Fruit fly (Drosophila melanogaster) whole organism, larva: ENCODE data around the gene CG42740.
A peak's percentile ranks its signal among the peaks of the same experiment; 100 is the strongest.

Source experiments
- noc ChIP-seq: fragments of 200-800 bp; sonication (Bioruptor generic); optimal IDR thresholded peaks from 3 replicates; lab custom pipeline; 2019; ENCODE audit warnings: missing biosample characterization, mild to moderate bottlenecking, missing genetic modification characterization, moderate library complexity

The CG42740 gene

DNA sequence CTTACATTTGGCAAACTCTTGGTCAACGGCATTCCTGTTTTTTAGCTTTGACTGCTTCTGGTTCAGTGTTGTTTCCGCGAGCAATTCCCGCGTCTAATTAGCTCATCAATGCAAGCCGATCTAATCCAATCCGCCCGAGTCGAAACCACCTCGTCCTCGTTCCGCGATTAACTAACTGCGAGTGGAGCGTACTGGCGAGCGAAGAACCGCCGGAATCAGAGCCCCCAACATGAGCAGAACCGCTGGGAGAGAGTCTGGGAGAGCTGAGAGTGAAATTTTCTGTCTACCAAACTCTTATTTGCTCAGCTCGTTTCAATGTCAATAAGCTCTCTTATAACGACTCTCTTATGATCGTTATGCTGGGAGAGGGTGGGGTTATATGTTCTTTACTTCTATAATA is 27.5 kb upstream of the CG42740 start:
- peak; percentile 56 for TF ChIP-seq noc (tag; lab: Kevin White, UChicago)

DNA sequence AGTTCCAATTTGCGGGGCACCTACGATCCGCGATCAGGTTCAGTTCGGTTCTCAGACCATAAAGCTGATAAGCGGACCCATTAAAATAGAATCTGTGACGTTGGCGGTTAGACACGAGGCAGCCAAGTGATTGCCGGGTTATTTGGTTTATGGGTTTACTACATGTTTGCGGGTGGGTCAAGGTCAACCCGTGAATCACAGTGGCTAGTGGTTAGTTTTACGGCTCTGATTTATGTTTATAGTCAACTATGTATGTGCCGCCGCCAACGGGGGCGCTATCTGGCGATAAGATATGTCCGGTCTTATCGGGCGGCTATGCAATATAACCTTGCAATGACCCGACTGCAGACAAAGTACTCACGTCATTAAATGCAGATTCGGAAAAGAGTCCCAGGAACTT is 26.7 kb upstream of the CG42740 start:
- TF ChIP-seq noc (tag; lab: Kevin White, UChicago): peak; percentile 70

DNA sequence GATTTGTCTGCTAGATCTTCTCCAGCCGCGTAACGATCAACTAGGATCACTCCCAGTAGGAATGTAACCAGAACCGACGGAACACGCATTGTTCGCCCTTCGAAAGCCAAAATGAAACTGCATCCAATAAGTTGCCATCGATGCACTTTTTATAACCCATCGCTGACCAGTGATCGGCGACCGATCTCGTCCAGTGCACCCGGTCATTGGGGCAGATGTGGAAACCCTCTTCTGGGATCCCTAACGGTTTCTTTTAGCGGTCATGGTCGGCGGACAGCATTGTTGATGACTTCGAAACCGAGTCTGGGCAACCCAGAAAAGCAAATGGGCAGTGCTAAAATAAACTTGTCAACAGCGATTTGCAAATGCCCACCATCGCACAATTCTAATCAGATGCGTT is 22.2 kb upstream of the CG42740 start, which contains the start of gene Osi23:
Osi23 (minus strand) TSS at position 101 of the 400 bp plus-strand sequence.
- no peak for TF ChIP-seq noc (tag; lab: Kevin White, UChicago)

DNA sequence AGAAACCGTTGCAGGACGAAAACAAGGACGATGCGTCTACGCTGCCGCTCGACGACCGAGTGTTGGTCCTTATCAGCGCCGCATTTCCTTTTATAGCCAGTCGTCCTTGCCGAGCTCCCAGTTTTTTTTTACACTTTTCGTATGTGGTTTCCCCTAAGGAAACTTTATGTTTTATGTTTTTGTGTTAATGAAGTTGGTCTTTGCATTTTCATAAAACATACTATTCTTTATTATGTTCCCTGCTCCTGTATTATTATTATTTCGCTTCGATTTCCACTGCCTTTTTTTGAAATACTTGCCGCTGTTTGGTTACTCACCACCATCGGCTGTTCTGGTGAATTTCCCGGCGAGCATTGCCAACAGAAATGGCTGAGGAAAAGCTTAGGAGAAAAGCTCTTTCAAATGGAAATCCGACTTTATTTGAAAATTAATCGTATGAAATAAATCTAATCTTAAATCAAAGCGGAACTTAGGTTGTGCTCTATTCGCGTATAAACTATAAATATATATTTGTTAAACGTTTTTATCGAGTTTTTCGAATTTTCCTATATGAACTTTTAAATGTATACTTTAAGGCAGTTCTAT is 20.9 kb upstream of the CG42740 start, which contains the start of gene CG15537:
CG15537 (minus strand) TSS at position 51 of the 585 bp plus-strand sequence.
- no peak for TF ChIP-seq noc (tag; lab: Kevin White, UChicago)

DNA sequence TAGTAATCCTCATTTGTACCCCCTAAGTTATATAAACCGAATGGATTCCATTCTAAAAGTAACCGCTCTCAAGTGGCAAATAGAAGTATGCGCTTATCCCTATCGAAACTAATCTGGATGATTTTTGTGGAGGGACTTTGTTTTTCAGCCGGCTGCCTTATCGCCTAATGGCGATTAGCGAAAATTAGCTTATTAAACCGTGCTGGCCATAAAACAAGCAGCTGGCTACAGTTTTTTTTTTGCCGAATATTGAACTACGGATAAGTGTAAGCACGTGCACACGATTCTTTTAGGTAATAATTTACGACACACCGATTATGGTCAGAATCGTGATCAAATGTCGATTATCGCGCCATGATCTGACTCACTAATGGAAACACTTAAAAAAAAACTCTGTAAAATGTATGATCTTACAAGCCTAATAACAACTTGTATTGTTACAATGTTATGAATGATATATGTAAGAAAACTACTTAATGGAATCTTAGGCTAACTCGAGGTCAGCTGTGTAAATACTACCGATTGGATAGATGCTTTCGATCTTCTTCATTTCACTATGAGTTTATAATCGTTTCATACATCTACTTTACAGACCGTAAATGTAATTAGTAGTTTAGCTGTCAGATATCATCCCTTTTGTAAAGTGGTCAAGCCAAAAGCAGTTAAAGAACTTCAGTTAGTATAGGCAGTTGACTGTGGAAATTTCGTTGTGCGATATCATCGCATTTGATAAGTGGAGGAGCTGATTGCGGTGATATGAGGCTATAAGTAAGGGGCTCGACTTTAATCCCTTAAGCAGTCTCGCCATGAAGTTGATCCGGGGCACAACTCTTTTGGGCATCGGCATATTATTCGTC is 8.7 kb upstream of the CG42740 start, which contains the start of gene CG15534:
CG15534 (plus strand) TSS at position 807 of the 857 bp plus-strand sequence.
- TF ChIP-seq noc (tag; lab: Kevin White, UChicago): no peak

DNA sequence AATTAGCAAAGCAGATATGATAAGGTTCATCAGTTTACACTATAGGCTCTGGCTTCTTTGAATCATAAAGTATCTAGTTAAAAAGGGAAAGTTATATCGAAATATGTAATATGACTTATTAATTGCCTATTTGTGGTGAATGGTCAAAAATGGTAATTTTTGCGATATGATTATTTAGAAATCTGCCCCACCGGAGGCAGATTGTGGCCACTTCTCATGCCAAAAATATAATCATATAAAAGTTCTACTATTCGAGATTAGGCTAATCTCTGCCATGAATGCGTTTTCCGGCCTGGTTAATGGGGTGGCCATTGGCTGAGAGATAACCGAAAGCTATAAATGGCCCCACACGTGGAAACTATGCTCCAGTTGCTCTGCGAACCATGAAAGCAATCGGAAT is 5.7 kb upstream of the CG42740 start, which contains the start of gene CG15533:
CG15533 (plus strand) TSS at position 362 of the 400 bp plus-strand sequence.
- TF ChIP-seq noc (tag; lab: Kevin White, UChicago): no peak

DNA sequence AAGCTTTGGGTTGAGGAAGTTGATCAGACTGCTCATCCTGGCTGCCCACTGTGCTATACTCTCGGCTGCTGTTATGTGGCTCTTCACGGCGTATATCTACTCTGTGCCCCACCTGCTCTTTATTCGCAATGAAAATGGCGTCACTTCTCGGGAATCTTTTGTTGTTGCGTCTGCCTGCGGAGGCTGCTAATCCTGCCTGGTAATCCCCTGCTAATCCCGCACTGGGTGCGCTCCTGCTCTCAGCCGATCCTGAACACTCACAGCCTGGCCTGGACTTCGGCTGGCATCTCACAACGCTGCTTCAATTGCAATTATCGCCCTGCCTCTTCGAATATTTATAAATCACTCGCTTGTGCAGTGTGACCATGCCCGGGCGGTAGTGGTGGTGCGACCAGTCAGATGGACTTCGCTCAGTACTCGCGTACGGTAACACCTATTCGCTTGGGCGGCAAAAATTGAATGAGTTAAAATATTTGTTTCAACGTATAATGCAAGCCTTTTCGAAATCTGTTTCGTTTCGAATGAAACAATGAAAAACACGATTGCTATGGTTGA is 5.1 kb upstream of the CG42740 start, which contains the start of gene CG2218:
CG2218 (minus strand) TSS at position 472 of the 555 bp plus-strand sequence.
- TF ChIP-seq noc (tag; lab: Kevin White, UChicago): peak; percentile 39

DNA sequence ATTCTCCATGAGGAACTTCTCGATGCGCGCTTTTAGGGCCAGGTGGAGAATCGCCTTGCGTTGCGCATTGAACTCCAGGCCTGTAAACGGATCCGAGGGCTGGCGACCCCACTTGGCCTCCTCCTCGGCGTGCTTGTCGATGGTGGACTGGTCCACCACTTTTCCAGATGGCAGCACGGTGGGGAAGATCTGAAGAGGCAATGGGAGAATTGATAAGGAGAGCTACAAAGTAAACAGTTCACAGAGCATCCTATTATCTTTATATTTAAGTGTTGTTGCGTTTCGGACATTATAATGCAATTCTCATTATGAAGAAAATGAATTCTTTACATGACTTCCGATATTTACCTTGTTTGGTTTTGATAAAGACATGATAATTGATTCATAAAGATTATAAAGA is 3.9 kb upstream of the CG42740 start:
- no peak for TF ChIP-seq noc (tag; lab: Kevin White, UChicago)

DNA sequence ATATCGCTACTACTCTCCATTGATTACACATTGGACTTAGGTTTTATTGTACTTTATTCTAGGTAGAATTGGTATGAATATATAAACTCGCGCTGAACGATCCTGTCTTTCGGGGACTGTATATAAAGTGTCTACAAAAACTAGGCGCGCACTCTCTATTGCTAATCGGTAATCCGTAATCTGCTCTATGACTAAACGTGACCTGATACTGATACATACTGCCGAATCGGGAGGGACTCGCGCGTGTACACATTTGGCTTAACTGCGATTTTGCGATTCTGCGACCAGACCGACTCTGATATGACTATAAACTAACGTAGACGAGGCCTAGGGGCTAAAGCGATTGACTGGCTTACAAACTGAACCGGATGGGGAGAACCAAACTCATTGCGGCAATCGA is 2.9 kb upstream of the CG42740 start:
- no peak for TF ChIP-seq noc (tag; lab: Kevin White, UChicago)

DNA sequence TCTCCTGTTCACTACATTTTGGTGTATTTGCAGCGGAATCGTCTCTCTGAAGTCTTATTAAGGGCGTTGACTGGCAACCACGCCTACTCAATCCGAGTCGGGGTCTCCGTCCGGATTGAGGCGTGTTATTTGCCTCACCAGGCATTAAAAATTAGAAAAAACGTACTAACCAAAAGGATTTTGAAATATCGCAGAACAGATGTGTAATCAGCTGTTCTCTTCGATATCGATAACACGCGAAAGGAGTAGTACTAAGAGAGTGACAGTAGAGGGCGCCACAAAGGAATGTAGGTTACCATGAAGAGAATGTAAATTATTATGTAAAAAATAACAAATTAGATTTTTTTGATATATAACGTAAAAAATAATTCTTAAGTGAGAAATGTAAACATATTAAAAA is 2.2 kb upstream of the CG42740 start, which contains the start of gene CG15536:
CG15536 (minus strand) TSS at position 170 of the 400 bp plus-strand sequence.
- TF ChIP-seq noc (tag; lab: Kevin White, UChicago): no peak

DNA sequence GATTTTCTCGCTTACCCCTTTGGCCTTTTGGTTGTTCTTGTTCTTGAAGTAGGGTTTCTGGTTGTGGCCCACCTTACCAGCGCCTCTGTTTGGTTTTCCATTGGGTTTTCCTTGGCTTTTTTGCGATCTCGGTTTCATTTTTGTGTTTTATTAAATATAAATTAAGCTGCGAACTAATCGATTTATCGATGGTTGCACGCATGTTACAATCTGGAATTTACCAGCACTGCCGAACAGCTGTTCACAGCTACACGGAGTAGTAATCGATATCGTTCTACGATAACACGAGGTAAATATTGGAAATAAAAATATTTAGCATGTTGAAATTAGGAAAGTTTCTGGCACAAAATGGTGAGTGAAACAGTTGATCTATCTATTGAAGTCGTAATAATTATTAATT is 924 bp upstream of the CG42740 start, which contains the start of the genes CG15535 and mRpS18C:
CG15535 (minus strand) TSS at position 235 of the 400 bp plus-strand sequence.
mRpS18C (plus strand) TSS at position 280 of the 400 bp plus-strand sequence.
- TF ChIP-seq noc (tag; lab: Kevin White, UChicago): no peak

DNA sequence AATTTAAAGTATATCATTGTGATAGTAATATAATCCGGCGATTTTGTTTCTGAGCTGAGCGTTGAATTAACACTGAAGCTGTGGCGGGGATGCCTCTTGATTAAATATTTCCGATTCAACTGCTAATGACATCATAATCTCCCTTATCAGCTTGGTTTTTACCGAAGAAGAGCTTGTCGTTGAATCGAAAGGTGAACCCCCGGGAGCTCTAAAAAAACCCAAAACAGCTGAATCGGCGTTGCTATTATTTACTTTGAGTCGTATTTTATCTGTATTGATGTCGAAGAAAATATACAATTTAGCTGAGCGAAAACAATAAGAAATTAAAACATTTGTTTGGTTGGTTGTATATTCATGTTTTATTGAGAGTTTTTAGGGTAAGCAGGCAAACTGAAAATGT is 3.6 kb downstream of the CG42740 start:
- TF ChIP-seq noc (tag; lab: Kevin White, UChicago): no peak

DNA sequence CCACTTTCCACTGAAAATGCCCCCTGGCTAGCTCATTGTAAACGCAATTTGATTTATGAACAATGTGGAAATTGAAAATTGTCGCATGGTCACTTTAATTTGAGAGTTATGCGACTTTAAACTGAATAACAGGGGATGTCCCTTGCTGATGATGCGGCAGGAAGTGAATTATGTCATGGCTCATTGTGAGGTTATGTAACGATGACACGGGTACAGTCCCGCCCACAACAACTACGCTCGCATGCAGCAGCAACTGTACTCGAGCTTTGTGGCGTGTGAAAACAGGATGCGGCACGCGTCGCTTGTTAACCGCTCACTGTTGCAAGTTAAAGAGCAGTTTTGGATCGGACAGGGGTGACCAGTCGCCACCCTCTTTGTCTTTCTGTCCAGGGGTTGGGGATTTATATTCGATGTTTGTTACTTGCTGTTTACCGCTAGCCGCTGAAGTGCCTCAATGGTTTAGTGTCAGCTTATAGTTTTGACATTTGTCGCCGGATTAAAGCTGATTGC is 6.0 kb downstream of the CG42740 start:
- no peak for TF ChIP-seq noc (tag; lab: Kevin White, UChicago)

DNA sequence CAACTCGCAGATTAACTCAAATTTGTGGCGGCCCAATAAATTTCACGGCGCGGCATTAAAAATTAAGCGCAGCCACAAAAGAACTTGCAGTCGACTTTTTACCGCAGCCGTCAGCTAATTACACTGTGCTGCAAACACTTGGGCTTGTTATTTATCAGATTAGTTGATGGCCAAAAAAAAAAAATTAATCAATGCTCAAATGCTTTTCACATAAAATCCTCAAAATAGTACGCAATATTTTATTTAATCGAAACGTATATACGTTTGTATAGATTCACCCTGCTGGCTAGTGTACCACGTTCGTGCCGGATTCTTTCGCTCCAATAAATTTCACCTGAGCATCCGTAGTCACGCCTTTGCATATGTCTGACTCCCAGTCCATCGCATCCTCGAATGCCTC is 9.0 kb downstream of the CG42740 start:
- no peak for TF ChIP-seq noc (tag; lab: Kevin White, UChicago)

DNA sequence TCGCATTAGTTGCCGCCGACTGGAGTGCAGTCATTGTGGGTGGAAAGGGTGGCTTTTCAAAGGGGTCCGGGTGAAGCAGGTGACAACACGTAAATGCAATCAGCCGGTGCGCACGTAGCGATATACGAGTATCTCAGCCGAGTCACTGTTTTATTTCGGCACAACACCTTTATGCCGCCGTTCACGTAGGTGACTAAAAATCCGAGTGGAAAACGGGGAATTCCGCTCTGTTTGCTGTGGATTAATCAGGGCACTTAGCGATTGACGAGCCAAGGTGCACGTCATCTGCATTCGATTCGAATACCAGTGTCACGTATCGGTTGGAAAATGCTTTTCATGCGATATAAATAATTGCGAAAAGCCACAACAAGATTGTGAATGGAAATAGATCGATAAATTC is 16.3 kb downstream of the CG42740 start:
- TF ChIP-seq noc (tag; lab: Kevin White, UChicago): no peak

DNA sequence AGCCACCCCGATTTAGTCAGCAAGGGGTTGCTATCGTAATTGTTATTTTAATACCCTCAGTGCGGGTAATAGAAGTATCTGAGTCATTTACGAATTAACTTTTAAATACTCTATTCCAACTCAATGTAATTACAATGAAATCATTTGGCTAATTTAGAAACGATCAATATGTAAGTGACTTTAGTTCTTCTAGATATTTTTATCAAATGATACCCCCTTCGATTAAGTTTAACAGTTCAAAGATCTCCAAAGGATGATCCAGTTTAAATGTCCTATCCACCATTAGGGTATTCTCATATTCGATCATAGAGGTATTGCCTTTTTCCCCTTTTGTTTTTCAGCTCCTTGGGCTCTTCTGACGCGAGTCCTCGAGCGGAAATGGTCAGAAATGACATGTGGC is 28.9 kb downstream of the CG42740 start:
- no peak for TF ChIP-seq noc (tag; lab: Kevin White, UChicago)
